Worm (Caenorhabditis elegans): Measurements from ENCODE around the gene mpc-1.

ce11 chrIII:4454919-4455318, 41.7 kb downstream of the mpc-1 start:
- no peak for TF ChIP-seq snpc-3.4 (tag; optimal IDR thresholded peaks at IDR 0.05)
- TF ChIP-seq ama-1 (optimal IDR thresholded peaks at IDR 0.05) = no peak
- TF ChIP-seq ama-1 (GFP tag; optimal IDR thresholded peaks at IDR 0.05) = no peak
- no peak for TF ChIP-seq Y53F4B.3 (GFP tag; IDR thresholded peaks at IDR 0.05)
- TF ChIP-seq T26A5.8 (tag; optimal IDR thresholded peaks at IDR 0.05) = no peak
- TF ChIP-seq Y95B8A.8 (GFP tag; IDR thresholded peaks at IDR 0.05) = no peak
- TF ChIP-seq ztf-6 (GFP tag; IDR thresholded peaks at IDR 0.05) = no peak
- TF ChIP-seq snpc-4 (GFP tag; optimal IDR thresholded peaks at IDR 0.05) = no peak
- TF ChIP-seq snpc-4 (tag; optimal IDR thresholded peaks at IDR 0.05) = no peak

Measured in whole organism, young adult.